Fruit fly (Drosophila melanogaster) whole organism, embryonic: ENCODE measurements around the gene CG7276.
A peak's percentile ranks its signal among the peaks of the same experiment; 100 is the strongest.

Experiments
- Bgb ChIP-seq: fragments of 200-800 bp; sonication (Bioruptor generic); IDR thresholded peaks from 2 replicates; pipeline ENCODE4 v1.3.6; 2022; ENCODE audit warnings: missing biosample characterization, missing genetic modification characterization; ENCODE audit not compliant: partially characterized antibody
- CG13624 ChIP-seq: fragments of 200-800 bp; sonication (Bioruptor generic); optimal IDR thresholded peaks from 2 replicates; lab custom pipeline; 2016; ENCODE audit warnings: missing biosample characterization, missing genetic modification characterization
- CG14710 ChIP-seq: fragments of 200-800 bp; sonication (Bioruptor generic); optimal IDR thresholded peaks from 3 replicates; lab custom pipeline; 2019; ENCODE audit warnings: missing biosample characterization, mild to moderate bottlenecking, missing genetic modification characterization, moderate library complexity
- CG1603 ChIP-seq: fragments of 200-800 bp; sonication (Bioruptor generic); optimal IDR thresholded peaks from 2 replicates; lab custom pipeline; 2019; ENCODE audit warnings: missing biosample characterization, mild to moderate bottlenecking, missing genetic modification characterization, moderate library complexity
- CG17328 ChIP-seq: fragments of 200-800 bp; sonication (Bioruptor generic); IDR thresholded peaks from 2 replicates; pipeline ENCODE4 v1.3.6; 2022; ENCODE audit warnings: missing biosample characterization, missing genetic modification characterization
- CG2712 ChIP-seq: fragments of 200-800 bp; optimal IDR thresholded peaks from 3 replicates; lab custom pipeline; 2019; ENCODE audit warnings: missing biosample characterization, mild to moderate bottlenecking, missing genetic modification characterization, moderate library complexity
- CG2875 ChIP-seq: fragments of 200-800 bp; sonication (Bioruptor generic); optimal IDR thresholded peaks from 2 replicates; lab custom pipeline; 2017; ENCODE audit warnings: missing biosample characterization, mild to moderate bottlenecking, missing genetic modification characterization, missing genetic modification reagents
- CG30403 ChIP-seq: fragments of 200-800 bp; sonication (Bioruptor generic); optimal IDR thresholded peaks from 3 replicates; lab custom pipeline; 2016; ENCODE audit warnings: missing biosample characterization, missing genetic modification characterization
- CG4424 ChIP-seq: fragments of 200-800 bp; sonication (Bioruptor generic); optimal IDR thresholded peaks from 3 replicates; lab custom pipeline; 2016; ENCODE audit warnings: missing biosample characterization, missing genetic modification characterization
- CG4617 ChIP-seq: fragments of 200-800 bp; sonication (Bioruptor generic); optimal IDR thresholded peaks from 3 replicates; lab custom pipeline; 2016; ENCODE audit warnings: missing biosample characterization, missing genetic modification characterization, borderline replicate concordance
- CG4854 ChIP-seq: fragments of 200-800 bp; sonication (Bioruptor generic); optimal IDR thresholded peaks from 2 replicates; lab custom pipeline; 2016; ENCODE audit warnings: missing biosample characterization, missing genetic modification characterization, inconsistent platforms
- CG7786 ChIP-seq: fragments of 200-800 bp; sonication (Bioruptor generic); optimal IDR thresholded peaks from 2 replicates; lab custom pipeline; 2016; ENCODE audit warnings: missing biosample characterization, missing genetic modification characterization
- CG7987 ChIP-seq: fragments of 200-800 bp; sonication (Bioruptor generic); optimal IDR thresholded peaks from 2 replicates; lab custom pipeline; 2018; ENCODE audit warnings: missing biosample characterization, mild to moderate bottlenecking, missing genetic modification characterization, moderate library complexity
- CG9797 ChIP-seq: fragments of 200-800 bp; sonication (Bioruptor generic); optimal IDR thresholded peaks from 3 replicates; lab custom pipeline; 2018; ENCODE audit warnings: missing biosample characterization, mild to moderate bottlenecking, missing genetic modification characterization
- Camta ChIP-seq: fragments of 200-800 bp; sonication (Bioruptor generic); optimal IDR thresholded peaks from 2 replicates; lab custom pipeline; 2016; ENCODE audit warnings: missing biosample characterization, missing genetic modification characterization
- CoRest ChIP-seq: fragments of 200-800 bp; sonication (Bioruptor generic); optimal IDR thresholded peaks from 3 replicates; lab custom pipeline; 2018; ENCODE audit warnings: missing biosample characterization, mild to moderate bottlenecking, missing genetic modification characterization, moderate library complexity
- Dip3 ChIP-seq: fragments of 200-800 bp; sonication (Bioruptor generic); optimal IDR thresholded peaks from 3 replicates; lab custom pipeline; 2016; ENCODE audit warnings: missing biosample characterization, missing genetic modification characterization
- E2f1 ChIP-seq: fragments of 200-800 bp; sonication (Bioruptor generic); IDR thresholded peaks from 2 replicates; pipeline ENCODE4 v1.3.6; 2022; ENCODE audit warnings: missing biosample characterization, missing genetic modification characterization
- Ets97D ChIP-seq: fragments of 200-800 bp; sonication (Bioruptor generic); optimal IDR thresholded peaks from 3 replicates; lab custom pipeline; 2016; ENCODE audit warnings: missing biosample characterization, missing genetic modification characterization
- H2.0 ChIP-seq: fragments of 200-800 bp; sonication (Bioruptor generic); IDR thresholded peaks from 2 replicates; pipeline ENCODE4 v1.3.6; 2022; ENCODE audit warnings: missing biosample characterization, missing genetic modification characterization
- Hmx ChIP-seq: fragments of 200-800 bp; sonication (Bioruptor generic); optimal IDR thresholded peaks from 2 replicates; lab custom pipeline; 2016; ENCODE audit warnings: missing biosample characterization, missing genetic modification characterization
- Hr51 ChIP-seq, 2 experiments: fragments of 200-800 bp; sonication (Bioruptor generic); optimal IDR thresholded peaks; 2 replicates in 1 of 2; 3 replicates in 1 of 2; lab custom pipeline; 2016 to 2018; ENCODE audit warnings: missing biosample characterization in 2 of 2, missing genetic modification characterization in 2 of 2, mild to moderate bottlenecking in 1 of 2, moderate library complexity in 1 of 2
- Lhr ChIP-seq: fragments of 200-800 bp; sonication (Bioruptor generic); optimal IDR thresholded peaks from 3 replicates; lab custom pipeline; 2017; ENCODE audit warnings: mild to moderate bottlenecking, missing biosample characterization, missing genetic modification reagents, missing genetic modification characterization
- Lim3 ChIP-seq: fragments of 200-800 bp; sonication (Bioruptor generic); IDR thresholded peaks from 2 replicates; pipeline ENCODE4 v1.3.6; 2022; ENCODE audit warnings: missing biosample characterization, missing genetic modification characterization
- Mad ChIP-seq: fragments of 200-800 bp; sonication (Bioruptor generic); optimal IDR thresholded peaks from 2 replicates; lab custom pipeline; 2016; ENCODE audit warnings: missing biosample characterization, missing genetic modification characterization
- Max ChIP-seq: fragments of 200-800 bp; sonication (Bioruptor generic); optimal IDR thresholded peaks from 2 replicates; lab custom pipeline; 2016; ENCODE audit warnings: missing biosample characterization, mild to moderate bottlenecking, missing genetic modification characterization
- NfI ChIP-seq: fragments of 200-800 bp; sonication (Bioruptor generic); optimal IDR thresholded peaks from 3 replicates; lab custom pipeline; 2018; ENCODE audit warnings: missing biosample characterization, mild to moderate bottlenecking, missing genetic modification characterization, moderate library complexity
- Opbp ChIP-seq: fragments of 200-800 bp; sonication (Bioruptor generic); IDR thresholded peaks from 3 replicates; pipeline ENCODE4 v1.3.6; 2022; ENCODE audit warnings: missing biosample characterization, missing genetic modification characterization; ENCODE audit not compliant: partially characterized antibody
- YL-1 ChIP-seq: fragments of 200-800 bp; sonication (Bioruptor generic); optimal IDR thresholded peaks from 3 replicates; lab custom pipeline; 2017; ENCODE audit warnings: missing biosample characterization, mild to moderate bottlenecking, missing genetic modification characterization
- bowl ChIP-seq: fragments of 200-800 bp; sonication (Bioruptor generic); IDR thresholded peaks from 2 replicates; pipeline ENCODE4 v1.3.6; 2022; ENCODE audit warnings: missing biosample characterization, missing genetic modification characterization
- caup ChIP-seq: fragments of 200-800 bp; sonication (Bioruptor generic); optimal IDR thresholded peaks from 3 replicates; lab custom pipeline; 2017; ENCODE audit warnings: missing biosample characterization, mild to moderate bottlenecking, missing genetic modification characterization, moderate library complexity; ENCODE audit not compliant: severe bottlenecking
- ci ChIP-seq: fragments of 200-800 bp; sonication (Bioruptor generic); IDR thresholded peaks from 3 replicates; pipeline ENCODE4 v1.3.6; 2022; ENCODE audit warnings: missing biosample characterization, missing genetic modification characterization
- exex ChIP-seq: fragments of 200-800 bp; sonication (Bioruptor generic); optimal IDR thresholded peaks from 4 replicates; lab custom pipeline; 2018; ENCODE audit warnings: missing biosample characterization, mild to moderate bottlenecking, missing genetic modification characterization, moderate library complexity
- fd3F ChIP-seq: fragments of 200-800 bp; sonication (Bioruptor generic); optimal IDR thresholded peaks from 2 replicates; lab custom pipeline; 2018; ENCODE audit warnings: missing biosample characterization, mild to moderate bottlenecking, missing genetic modification characterization, moderate library complexity
- fu2 ChIP-seq: fragments of 200-800 bp; sonication (Bioruptor generic); optimal IDR thresholded peaks from 2 replicates; lab custom pipeline; 2016; ENCODE audit warnings: missing biosample characterization, missing genetic modification characterization
- gro ChIP-seq: fragments of 200-800 bp; sonication (Bioruptor generic); optimal IDR thresholded peaks from 2 replicates; lab custom pipeline; 2016; ENCODE audit warnings: missing biosample characterization, missing genetic modification characterization
- kay ChIP-seq: fragments of 200-800 bp; sonication (Bioruptor generic); optimal IDR thresholded peaks from 2 replicates; lab custom pipeline; 2016; ENCODE audit warnings: missing biosample characterization, missing genetic modification characterization
- knrl ChIP-seq: fragments of 200-800 bp; sonication (Bioruptor generic); IDR thresholded peaks from 3 replicates; pipeline ENCODE4 v1.3.6; 2022; ENCODE audit warnings: missing biosample characterization, missing genetic modification characterization; ENCODE audit not compliant: partially characterized antibody
- mirr ChIP-seq: fragments of 200-800 bp; sonication (Bioruptor generic); optimal IDR thresholded peaks from 3 replicates; lab custom pipeline; 2018; ENCODE audit warnings: missing biosample characterization, mild to moderate bottlenecking, missing genetic modification characterization
- nerfin-2 ChIP-seq: fragments of 200-800 bp; sonication (Bioruptor generic); IDR thresholded peaks from 2 replicates; pipeline ENCODE4 v1.3.6; 2022; ENCODE audit warnings: missing biosample characterization, missing genetic modification characterization; ENCODE audit not compliant: partially characterized antibody
- nmo ChIP-seq: fragments of 200-800 bp; sonication (Bioruptor generic); optimal IDR thresholded peaks from 2 replicates; lab custom pipeline; 2018; ENCODE audit warnings: missing biosample characterization, mild to moderate bottlenecking, missing genetic modification characterization, moderate library complexity
- pb ChIP-seq: fragments of 200-800 bp; sonication (Bioruptor generic); optimal IDR thresholded peaks from 3 replicates; lab custom pipeline; 2016; ENCODE audit warnings: missing biosample characterization, missing genetic modification characterization
- phol ChIP-seq: fragments of 200-800 bp; sonication (Bioruptor generic); optimal IDR thresholded peaks from 3 replicates; lab custom pipeline; 2018; ENCODE audit warnings: missing biosample characterization, mild to moderate bottlenecking, missing genetic modification characterization, moderate library complexity
- ro ChIP-seq: fragments of 200-800 bp; sonication (Bioruptor generic); IDR thresholded peaks from 2 replicates; pipeline ENCODE4 v1.3.6; 2022; ENCODE audit warnings: missing biosample characterization, missing genetic modification characterization
- seq ChIP-seq: fragments of 200-800 bp; sonication (Bioruptor generic); IDR thresholded peaks from 2 replicates; pipeline ENCODE4 v1.3.6; 2022; ENCODE audit warnings: missing biosample characterization, missing genetic modification characterization
- so ChIP-seq: fragments of 200-800 bp; sonication (Bioruptor generic); IDR thresholded peaks from 3 replicates; pipeline ENCODE4 v1.3.6; 2022; ENCODE audit warnings: missing biosample characterization, missing genetic modification characterization
- stwl ChIP-seq: fragments of 200-800 bp; sonication (Bioruptor generic); optimal IDR thresholded peaks from 3 replicates; lab custom pipeline; 2018; ENCODE audit warnings: missing biosample characterization, mild to moderate bottlenecking, missing genetic modification characterization, moderate library complexity
- sug ChIP-seq: fragments of 200-800 bp; optimal IDR thresholded peaks from 2 replicates; lab custom pipeline; 2019; ENCODE audit warnings: missing biosample characterization, mild to moderate bottlenecking, missing genetic modification characterization, moderate library complexity
- twi ChIP-seq: fragments of 200-800 bp; optimal IDR thresholded peaks from 2 replicates; lab custom pipeline; 2019; ENCODE audit warnings: missing biosample characterization, mild to moderate bottlenecking, missing genetic modification characterization, moderate library complexity
- unc-4 ChIP-seq: fragments of 200-800 bp; sonication (Bioruptor generic); IDR thresholded peaks from 2 replicates; pipeline ENCODE4 v1.3.6; 2022; ENCODE audit warnings: missing biosample characterization, missing genetic modification characterization; ENCODE audit not compliant: partially characterized antibody

The CG7276 gene

DNA sequence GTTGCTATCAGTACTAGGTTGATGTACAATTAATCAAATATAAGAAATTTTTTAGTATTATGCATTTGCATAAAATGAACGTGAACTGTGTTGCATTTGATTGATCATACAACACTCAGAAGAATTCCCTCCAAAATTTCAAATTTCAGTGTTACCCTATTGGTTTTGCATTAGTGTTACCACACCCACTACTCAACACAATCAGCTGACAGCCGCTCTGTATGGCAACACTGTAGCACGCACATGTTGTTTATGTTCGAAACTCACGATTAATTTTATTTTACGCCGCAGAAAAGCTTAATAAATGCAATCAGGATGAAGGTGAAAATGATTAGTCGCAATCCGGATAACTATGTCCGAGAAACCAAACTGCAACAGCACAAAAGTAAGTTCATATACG is 743 bp downstream of the CG7276 start, which contains the start of gene CG7275 (continued):
- TF ChIP-seq caup, result peak; percentile 39
- no peak for TF ChIP-seq Lim3 (GFP tag; lab: Robert Waterston, UW)
- no peak for TF ChIP-seq Hmx
- TF ChIP-seq CG2875 (GFP tag; lab: Kevin White, UChicago), result peak; percentile 3
- TF ChIP-seq CG7987 (GFP tag; lab: Kevin White, UChicago), result peak; percentile 36
- no peak for TF ChIP-seq fd3F (GFP tag; lab: Kevin White, UChicago)
- TF ChIP-seq seq (GFP tag; lab: Robert Waterston, UW), result no peak
- peak; percentile 34 for TF ChIP-seq mirr
- TF ChIP-seq ci (GFP tag; lab: Robert Waterston, UW), result peak; percentile 42; the same call in 1 of the 3 replicates
- no peak for TF ChIP-seq kay
- peak; percentile 17 for TF ChIP-seq gro (GFP tag; lab: Kevin White, UChicago)
- no peak for TF ChIP-seq CG7786 (GFP tag; lab: Kevin White, UChicago)
- peak; percentile 71 for TF ChIP-seq YL-1 (GFP tag; lab: Kevin White, UChicago)
- peak; percentile 65; the same call in 2 of the 3 replicates for TF ChIP-seq Opbp
- TF ChIP-seq unc-4, result peak; percentile 52; the same call in 1 of the 2 replicates
- TF ChIP-seq knrl, result peak; percentile 46; the same call in 2 of the 3 replicates
- peak; percentile 33 for TF ChIP-seq phol
- peak; percentile 55 for TF ChIP-seq twi
- TF ChIP-seq nerfin-2 (GFP tag; lab: Robert Waterston, UW), result peak; percentile 23; the same call in 1 of the 2 replicates
- no peak for TF ChIP-seq Hr51 (GFP tag; optimal IDR thresholded peaks at IDR 0.05; lab: Kevin White, UChicago)
- peak; percentile 9 for TF ChIP-seq CG9797
- no peak for TF ChIP-seq so (GFP tag; lab: Robert Waterston, UW)
- TF ChIP-seq CG1603 (tag; lab: Kevin White, UChicago), result peak; percentile 68
- no peak for TF ChIP-seq pb (GFP tag; lab: Kevin White, UChicago)
- TF ChIP-seq bowl (GFP tag; lab: Robert Waterston, UW), result no peak
- peak; percentile 42 for TF ChIP-seq Lhr (GFP tag; lab: Kevin White, UChicago)
- peak; percentile 92 for TF ChIP-seq stwl
- TF ChIP-seq Max (GFP tag; lab: Kevin White, UChicago), result peak; percentile 86
- peak; percentile 100 for TF ChIP-seq CG14710 (tag; lab: Kevin White, UChicago)
- TF ChIP-seq CG4617, result peak; percentile 41
- peak; percentile 2 for TF ChIP-seq CG2712 (tag; lab: Kevin White, UChicago)
- no peak for TF ChIP-seq ro (GFP tag; lab: Robert Waterston, UW)
- peak; percentile 74 for TF ChIP-seq Bgb
- peak; percentile 6 for TF ChIP-seq NfI
- no peak for TF ChIP-seq CG4424
- no peak for TF ChIP-seq Camta (GFP tag; lab: Kevin White, UChicago)
- peak; percentile 39 for TF ChIP-seq nmo (GFP tag; lab: Kevin White, UChicago)
- no peak for TF ChIP-seq CG17328 (GFP tag; lab: Robert Waterston, UW)
- no peak for TF ChIP-seq E2f1 (GFP tag; lab: Robert Waterston, UW)
- peak; percentile 55 for TF ChIP-seq CG13624
- no peak for TF ChIP-seq exex (tag; lab: Kevin White, UChicago)
- TF ChIP-seq CG4854 (GFP tag; lab: Kevin White, UChicago), result no peak
- peak; percentile 75 for TF ChIP-seq Ets97D (GFP tag; lab: Kevin White, UChicago)
- TF ChIP-seq Mad (GFP tag; lab: Kevin White, UChicago), result no peak
- TF ChIP-seq sug (tag; lab: Kevin White, UChicago), result peak; percentile 18
- TF ChIP-seq CoRest (tag; lab: Kevin White, UChicago), result peak; percentile 15
- no peak for TF ChIP-seq CG30403
- no peak for TF ChIP-seq Dip3 (GFP tag; lab: Kevin White, UChicago)
- no peak for TF ChIP-seq fu2 (GFP tag; lab: Kevin White, UChicago)
- no peak for TF ChIP-seq H2.0
